Fruit fly (Drosophila melanogaster) whole organism, adult: ENCODE results near the gene CG31358.

ENCODE experiments used
- CG11617 ChIP-seq: fragments of 200-800 bp; sonication (Bioruptor generic); optimal IDR thresholded peaks from 2 replicates; lab custom pipeline; 2017; ENCODE audit warnings: mild to moderate bottlenecking, missing biosample characterization, missing genetic modification reagents, missing genetic modification characterization
- CG12768 ChIP-seq: fragments of 200-800 bp; sonication (Bioruptor generic); optimal IDR thresholded peaks from 2 replicates; lab custom pipeline; 2017; ENCODE audit warnings: missing biosample characterization, missing genetic modification characterization, mild to moderate bottlenecking, moderate library complexity, missing genetic modification reagents
- CG14711 ChIP-seq: fragments of 200-800 bp; sonication (Bioruptor generic); optimal IDR thresholded peaks from 2 replicates; lab custom pipeline; 2018; ENCODE audit warnings: missing biosample characterization, mild to moderate bottlenecking, missing genetic modification characterization, moderate library complexity
- CG1620 ChIP-seq: fragments of 200-800 bp; sonication (Bioruptor generic); optimal IDR thresholded peaks from 2 replicates; lab custom pipeline; 2016; ENCODE audit warnings: missing biosample characterization, missing genetic modification characterization
- CG33017 ChIP-seq: fragments of 200-800 bp; sonication (Bioruptor generic); optimal IDR thresholded peaks from 2 replicates; lab custom pipeline; 2018; ENCODE audit warnings: missing biosample characterization, mild to moderate bottlenecking, missing genetic modification characterization, moderate library complexity
- CG5204 ChIP-seq: fragments of 200-800 bp; sonication (Bioruptor generic); optimal IDR thresholded peaks from 2 replicates; lab custom pipeline; 2016; ENCODE audit warnings: missing biosample characterization, missing genetic modification characterization
- CG7045 ChIP-seq: fragments of 200-800 bp; sonication (Bioruptor generic); optimal IDR thresholded peaks from 2 replicates; lab custom pipeline; 2017; ENCODE audit warnings: missing biosample characterization, mild to moderate bottlenecking, missing genetic modification characterization
- CG7101 ChIP-seq: fragments of 200-800 bp; sonication (Bioruptor generic); optimal IDR thresholded peaks from 2 replicates; lab custom pipeline; 2018; ENCODE audit warnings: missing biosample characterization, mild to moderate bottlenecking, missing genetic modification characterization, moderate library complexity
- Clk ChIP-seq: fragments of 200-800 bp; sonication (Bioruptor generic); optimal IDR thresholded peaks from 2 replicates; lab custom pipeline; 2017; ENCODE audit warnings: missing biosample characterization, missing genetic modification characterization
- Crg-1 ChIP-seq: fragments of 200-800 bp; sonication (Bioruptor generic); optimal IDR thresholded peaks from 2 replicates; lab custom pipeline; 2016; ENCODE audit warnings: missing biosample characterization, missing genetic modification characterization
- Hr96 ChIP-seq: fragments of 200-800 bp; sonication (Bioruptor generic); optimal IDR thresholded peaks from 2 replicates; lab custom pipeline; 2016; ENCODE audit warnings: missing biosample characterization, missing genetic modification characterization
- Mnt ChIP-seq: fragments of 200-800 bp; sonication (Bioruptor generic); optimal IDR thresholded peaks from 2 replicates; lab custom pipeline; 2016; ENCODE audit warnings: missing biosample characterization, mild to moderate bottlenecking, missing genetic modification characterization
- bab1 ChIP-seq: fragments of 200-800 bp; sonication (Bioruptor generic); optimal IDR thresholded peaks from 3 replicates; lab custom pipeline; 2019; ENCODE audit warnings: missing biosample characterization, mild to moderate bottlenecking, missing genetic modification characterization, moderate library complexity
- cic ChIP-seq: fragments of 200-800 bp; sonication (Bioruptor generic); optimal IDR thresholded peaks from 2 replicates; lab custom pipeline; 2017; ENCODE audit warnings: missing biosample characterization, mild to moderate bottlenecking, missing genetic modification characterization, moderate library complexity
- cnc ChIP-seq, 2 experiments: fragments of >200 bp; optimal IDR thresholded peaks; 2 replicates each; lab custom pipeline; 2017
- kay ChIP-seq: fragments of 200-800 bp; sonication (Bioruptor generic); peaks from one replicate; lab custom pipeline; 2016; ENCODE audit warnings: missing biosample characterization, missing genetic modification characterization, borderline replicate concordance
- ovo ChIP-seq: fragments of 200-800 bp; sonication (Bioruptor generic); optimal IDR thresholded peaks from 2 replicates; lab custom pipeline; 2016; ENCODE audit warnings: missing biosample characterization, missing genetic modification characterization
- pad ChIP-seq: fragments of 200-800 bp; sonication (Bioruptor generic); optimal IDR thresholded peaks from 3 replicates; lab custom pipeline; 2017; ENCODE audit warnings: missing biosample characterization, missing genetic modification characterization, mild to moderate bottlenecking, moderate library complexity, missing genetic modification reagents
- tj ChIP-seq: fragments of 200-800 bp; sonication (Bioruptor generic); optimal IDR thresholded peaks from 3 replicates; lab custom pipeline; 2017; ENCODE audit warnings: missing biosample characterization, mild to moderate bottlenecking, missing genetic modification characterization, moderate library complexity
- toe ChIP-seq: fragments of 200-800 bp; sonication (Bioruptor generic); optimal IDR thresholded peaks from 2 replicates; lab custom pipeline; 2016; ENCODE audit warnings: missing biosample characterization, missing genetic modification characterization

CG31358 gene

DNA sequence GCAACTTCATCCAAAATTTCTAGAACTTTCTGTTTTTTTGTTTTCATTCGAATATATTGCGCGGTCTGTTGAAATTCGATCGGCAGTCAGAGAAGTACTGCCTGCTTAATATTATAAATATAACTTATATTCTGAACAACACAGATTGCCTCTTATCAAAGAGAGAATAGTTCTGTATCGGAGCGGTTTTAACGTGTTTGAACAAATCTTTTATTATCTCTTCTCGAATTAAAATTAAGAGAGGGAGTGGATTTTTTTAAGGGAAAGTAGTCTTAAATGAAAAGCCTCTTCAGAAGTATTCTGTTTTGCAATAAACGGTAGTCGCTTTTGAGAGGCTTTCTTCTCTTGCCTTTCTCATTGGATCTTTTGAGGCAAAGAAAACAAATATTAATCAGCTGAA, 49.0 kb downstream of the CG31358 start:
- no peak for TF ChIP-seq toe (GFP tag; lab: Kevin White, UChicago)
- no peak for TF ChIP-seq Crg-1 (GFP tag; lab: Kevin White, UChicago)
- no peak for TF ChIP-seq bab1 (GFP tag; lab: Kevin White, UChicago)
- TF ChIP-seq CG12768: no peak
- TF ChIP-seq CG11617: no peak
- no peak for TF ChIP-seq Hr96 (GFP tag; lab: Kevin White, UChicago)
- no peak for TF ChIP-seq Mnt (GFP tag; lab: Kevin White, UChicago)
- no peak for TF ChIP-seq pad (GFP tag; lab: Kevin White, UChicago)

DNA sequence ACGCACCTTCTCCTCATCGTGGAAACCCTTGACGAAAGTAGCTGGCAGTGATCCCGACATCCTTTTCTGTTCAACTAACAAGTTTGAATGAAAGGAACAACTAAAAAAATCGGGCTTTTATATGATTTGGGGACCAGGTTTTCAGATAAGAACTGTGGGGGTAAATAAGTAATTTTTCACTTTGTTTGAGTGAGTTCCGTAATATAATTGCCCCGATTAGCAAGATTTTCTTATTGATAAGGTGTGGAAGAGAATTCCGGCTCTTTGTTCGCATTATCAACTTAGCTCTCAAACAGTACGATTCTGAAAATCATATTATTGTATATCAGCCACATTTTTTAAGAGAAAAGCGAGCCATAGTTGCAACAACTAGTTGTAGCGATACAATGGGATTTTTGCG, 49.6 kb downstream of the CG31358 start, which contains the start of gene CG12224:
Gene CG12224 (minus strand): TSS at position 101 of the 400 bp plus-strand sequence.
- TF ChIP-seq pad (GFP tag; lab: Kevin White, UChicago) (no peak), bab1 (GFP tag; lab: Kevin White, UChicago) (no peak), CG5204 (GFP tag; lab: Kevin White, UChicago) (no peak), cnc (optimal IDR thresholded peaks at IDR 0.05; lab: Kevin White, UChicago) (no peak), CG14711 (no peak), toe (GFP tag; lab: Kevin White, UChicago) (no peak), Clk (no peak), CG1620 (GFP tag; lab: Kevin White, UChicago) (no peak), kay (GFP tag; lab: Kevin White, UChicago) (no peak), cic (GFP tag; lab: Kevin White, UChicago) (no peak), CG7101 (tag; lab: Kevin White, UChicago) (no peak), CG7045 (GFP tag; lab: Kevin White, UChicago) (no peak), ovo (GFP tag; lab: Kevin White, UChicago) (no peak), tj (GFP tag; lab: Kevin White, UChicago) (no peak), CG11617 (no peak), Mnt (GFP tag; lab: Kevin White, UChicago) (no peak), CG33017 (tag; lab: Kevin White, UChicago) (no peak), Crg-1 (GFP tag; lab: Kevin White, UChicago) (no peak)

DNA sequence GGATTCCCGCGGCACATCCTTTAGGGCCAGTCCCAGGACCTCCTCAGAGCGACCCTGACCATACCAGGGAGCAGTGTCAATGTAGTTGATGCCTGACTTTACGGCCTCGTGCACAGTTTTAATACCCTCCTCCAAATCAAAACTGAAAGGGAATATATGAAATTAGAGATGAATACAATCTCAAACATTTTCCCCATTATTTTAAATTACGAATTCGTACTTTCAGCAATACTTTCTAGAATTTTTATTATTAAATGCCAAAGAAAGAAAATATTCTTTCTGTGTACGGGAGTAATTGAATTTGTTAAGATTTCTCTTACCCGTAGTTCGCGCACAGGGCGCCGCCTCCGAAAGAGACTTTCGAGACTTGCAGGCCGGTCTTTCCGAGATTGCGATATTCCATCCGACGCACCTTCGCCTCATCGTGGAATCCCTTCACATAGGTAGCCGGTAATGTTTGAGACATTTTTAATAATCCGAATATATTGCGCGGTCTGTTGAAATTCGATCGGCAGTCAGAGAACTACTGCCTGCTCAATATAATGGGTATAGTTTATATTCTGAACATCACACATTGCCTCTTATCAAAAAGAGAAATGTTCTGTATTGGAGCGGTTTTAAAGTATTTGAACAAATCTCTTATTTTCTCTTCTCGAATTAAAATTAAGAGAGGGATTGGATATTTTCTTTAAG, 51.5 kb downstream of the CG31358 start, which contains the start of gene CG18547:
Gene CG18547 (minus strand): TSS at position 512 of the 693 bp plus-strand sequence.
- no peak for TF ChIP-seq bab1 (GFP tag; lab: Kevin White, UChicago)
- TF ChIP-seq CG14711: peak; percentile 25

- TF ChIP-seq Mnt (GFP tag; lab: Kevin White, UChicago): no peak
- TF ChIP-seq kay (GFP tag; lab: Kevin White, UChicago): peak; percentile 37
- TF ChIP-seq CG1620 (GFP tag; lab: Kevin White, UChicago): no peak
- no peak for TF ChIP-seq CG7101 (tag; lab: Kevin White, UChicago)
Observed at dm6 chr3R:11978278-11978677, 53.3 kb downstream of the CG31358 start.
